Fruit fly (Drosophila melanogaster): ENCODE data around the gene CG32806.

The CG32806 gene

dm6 chrX:1825912-1826862 is 36.8 kb downstream of the CG32806 start:
- TF ChIP-seq psq (GFP tag; optimal IDR thresholded peaks at IDR 0.05) (peak; percentile 54), Rel (GFP tag; optimal IDR thresholded peaks at IDR 0.05) (no peak), Rel (tag; optimal IDR thresholded peaks at IDR 0.05) (peak; percentile 43), lola (GFP tag; optimal IDR thresholded peaks at IDR 0.05) (no peak), N (GFP tag; optimal IDR thresholded peaks at IDR 0.05) (no peak), sv (GFP tag; optimal IDR thresholded peaks at IDR 0.05) (no peak), CG32264 (GFP tag; optimal IDR thresholded peaks at IDR 0.05) (no peak), br (GFP tag; optimal IDR thresholded peaks at IDR 0.05) (peak; percentile 64), Dif (GFP tag; optimal IDR thresholded peaks at IDR 0.05; ENCODE audit: partially characterized antibody) (no peak), dl (GFP tag; optimal IDR thresholded peaks at IDR 0.05; ENCODE audit: insufficient read depth in 1 of 2, partially characterized antibody in 2 of 2) (no peak), foxo (GFP tag; optimal IDR thresholded peaks at IDR 0.05) (peak in 1 of 2 experiments; percentile 70), woc (GFP tag; optimal IDR thresholded peaks at IDR 0.05) (peak; percentile 35), dsf (GFP tag; optimal IDR thresholded peaks at IDR 0.05; ENCODE audit: borderline replicate concordance) (no peak), CG9705 (GFP tag; optimal IDR thresholded peaks at IDR 0.05) (no peak), Abd-B (GFP tag; optimal IDR thresholded peaks at IDR 0.05) (no peak), ey (GFP tag; optimal IDR thresholded peaks at IDR 0.05) (peak; percentile 60), sage (GFP tag; optimal IDR thresholded peaks at IDR 0.05) (no peak), GATAd (GFP tag; optimal IDR thresholded peaks at IDR 0.05) (no peak), Hr83 (GFP tag; optimal IDR thresholded peaks at IDR 0.05; ENCODE audit: poor library complexity, severe bottlenecking) (no peak), fru (GFP tag; optimal IDR thresholded peaks at IDR 0.05) (peak; percentile 78), Myc (optimal IDR thresholded peaks at IDR 0.05) (no peak), OdsH (GFP tag; optimal IDR thresholded peaks at IDR 0.05) (peak; percentile 46), Hr78 (GFP tag; optimal IDR thresholded peaks at IDR 0.05) (no peak), dmrt93B (GFP tag; optimal IDR thresholded peaks at IDR 0.05) (peak; percentile 16), jim (GFP tag; optimal IDR thresholded peaks at IDR 0.05) (peak; percentile 28), Mio (GFP tag; optimal IDR thresholded peaks at IDR 0.05) (no peak), Vsx2 (GFP tag; optimal IDR thresholded peaks at IDR 0.05; ENCODE audit: partially characterized antibody) (no peak), CrebA (GFP tag; optimal IDR thresholded peaks at IDR 0.05; ENCODE audit: borderline replicate concordance) (peak; percentile 43), h (GFP tag; optimal IDR thresholded peaks at IDR 0.05) (peak; percentile 66), Dfd (GFP tag; optimal IDR thresholded peaks at IDR 0.05) (no peak), tai (GFP tag; optimal IDR thresholded peaks at IDR 0.05) (no peak), pan (optimal IDR thresholded peaks at IDR 0.05) (no peak), HLH106 (tag; optimal IDR thresholded peaks at IDR 0.05) (peak; percentile 65), Hnf4 (GFP tag; optimal IDR thresholded peaks at IDR 0.05) (peak; percentile 7), usp (GFP tag; optimal IDR thresholded peaks at IDR 0.05) (no peak), Jra (GFP tag; optimal IDR thresholded peaks at IDR 0.05) (no peak), Sp1 (GFP tag; optimal IDR thresholded peaks at IDR 0.05) (peak; percentile 44), brk (GFP tag; optimal IDR thresholded peaks at IDR 0.05) (no peak), rgr (GFP tag; optimal IDR thresholded peaks at IDR 0.05) (peak; percentile 49)

dm6 chrX:1828097-1828496 is 38.7 kb downstream of the CG32806 start:
- no peak for TF ChIP-seq woc (GFP tag; optimal IDR thresholded peaks at IDR 0.05)
- peak; percentile 21 for TF ChIP-seq rgr (GFP tag; optimal IDR thresholded peaks at IDR 0.05)
- TF ChIP-seq fru (GFP tag; optimal IDR thresholded peaks at IDR 0.05): peak; percentile 3
- TF ChIP-seq GATAd (GFP tag; optimal IDR thresholded peaks at IDR 0.05): no peak
- TF ChIP-seq dsf (GFP tag; optimal IDR thresholded peaks at IDR 0.05; ENCODE audit: borderline replicate concordance): no peak
- peak in 1 of 2 experiments; percentile 24 for TF ChIP-seq foxo (GFP tag; optimal IDR thresholded peaks at IDR 0.05)
- no peak for TF ChIP-seq pan (optimal IDR thresholded peaks at IDR 0.05)
- TF ChIP-seq HLH106 (tag; optimal IDR thresholded peaks at IDR 0.05): peak; percentile 7
- peak; percentile 2 for TF ChIP-seq dmrt93B (GFP tag; optimal IDR thresholded peaks at IDR 0.05)
- no peak for TF ChIP-seq Abd-B (GFP tag; optimal IDR thresholded peaks at IDR 0.05)
- TF ChIP-seq h (GFP tag; optimal IDR thresholded peaks at IDR 0.05): peak; percentile 79
- peak; percentile 47 for TF ChIP-seq Hr83 (GFP tag; optimal IDR thresholded peaks at IDR 0.05; ENCODE audit: poor library complexity, severe bottlenecking)
- TF ChIP-seq lola (GFP tag; optimal IDR thresholded peaks at IDR 0.05): no peak
- no peak for TF ChIP-seq usp (GFP tag; optimal IDR thresholded peaks at IDR 0.05)
- peak; percentile 24 for TF ChIP-seq br (GFP tag; optimal IDR thresholded peaks at IDR 0.05)

Measured in whole organism, wandering third instar larva.